Worm (Caenorhabditis elegans) whole organism, mixed stage, embryonic: ENCODE results near the gene str-140.

Experiments
- M03D4.4 ChIP-seq: sonication (generic microtip); optimal IDR thresholded peaks from 2 replicates; lab custom pipeline; 2017; ENCODE audit warnings: mild to moderate bottlenecking, missing genetic modification characterization, missing compliant biosample characterization
- blmp-1 ChIP-seq: fragments of 150-350 bp; optimal IDR thresholded peaks from 2 replicates; lab custom pipeline; 2014; ENCODE audit warnings: missing biosample characterization, missing genetic modification characterization
- ceh-39 ChIP-seq: fragments of 150-350 bp; optimal IDR thresholded peaks from 2 replicates; lab custom pipeline; 2014; ENCODE audit warnings: missing biosample characterization, missing genetic modification characterization
- ceh-43 ChIP-seq: fragments of 200-800 bp; sonication (Bioruptor generic); optimal IDR thresholded peaks from 2 replicates; lab custom pipeline; 2018; ENCODE audit warnings: mild to moderate bottlenecking, missing genetic modification characterization, moderate library complexity, missing compliant biosample characterization
- ceh-83 ChIP-seq: fragments of 200-800 bp; sonication (Bioruptor generic); optimal IDR thresholded peaks from 2 replicates; lab custom pipeline; 2018; ENCODE audit warnings: mild to moderate bottlenecking, missing genetic modification characterization, missing compliant biosample characterization
- ces-1 ChIP-seq: fragments of 150-350 bp; optimal IDR thresholded peaks from 2 replicates; lab custom pipeline; 2014; ENCODE audit warnings: missing biosample characterization, missing genetic modification reagents, missing genetic modification characterization
- cnd-1 ChIP-seq: fragments of 200-800 bp; sonication (Bioruptor generic); optimal IDR thresholded peaks from 2 replicates; lab custom pipeline; 2018; ENCODE audit warnings: mild to moderate bottlenecking, missing genetic modification characterization, missing compliant biosample characterization
- drap-1 ChIP-seq: fragments of 200-800 bp; sonication (Bioruptor generic); optimal IDR thresholded peaks from 3 replicates; lab custom pipeline; 2018; ENCODE audit warnings: mild to moderate bottlenecking, missing genetic modification characterization, missing compliant biosample characterization
- elt-3 ChIP-seq: fragments of 150-350 bp; optimal IDR thresholded peaks from 2 replicates; lab custom pipeline; 2014; ENCODE audit warnings: missing biosample characterization, missing genetic modification characterization
- flh-1 ChIP-seq: fragments of 200-800 bp; sonication (Bioruptor generic); optimal IDR thresholded peaks from 2 replicates; lab custom pipeline; 2018; ENCODE audit warnings: mild to moderate bottlenecking, missing genetic modification characterization, moderate library complexity, missing compliant biosample characterization
- ham-2 ChIP-seq: fragments of 200-800 bp; sonication (Bioruptor generic); optimal IDR thresholded peaks from 2 replicates; lab custom pipeline; 2018; ENCODE audit warnings: mild to moderate bottlenecking, missing genetic modification characterization, missing compliant biosample characterization
- hlh-1 ChIP-seq: fragments of 150-350 bp; optimal IDR thresholded peaks from 2 replicates; lab custom pipeline; 2014; ENCODE audit warnings: missing biosample characterization, missing genetic modification reagents, missing genetic modification characterization
- lin-13 ChIP-seq: fragments of 150-350 bp; optimal IDR thresholded peaks from 2 replicates; lab custom pipeline; 2014; ENCODE audit warnings: missing biosample characterization, missing genetic modification characterization
- lin-32 ChIP-seq: fragments of 200-800 bp; sonication (Bioruptor generic); optimal IDR thresholded peaks from 2 replicates; lab custom pipeline; 2018; ENCODE audit warnings: mild to moderate bottlenecking, missing genetic modification characterization, missing compliant biosample characterization
- lsy-2 ChIP-seq: fragments of 150-350 bp; optimal IDR thresholded peaks from 2 replicates; lab custom pipeline; 2014; ENCODE audit warnings: missing biosample characterization, missing genetic modification characterization
- mab-5 ChIP-seq: fragments of 150-350 bp; optimal IDR thresholded peaks from 2 replicates; lab custom pipeline; 2014; ENCODE audit warnings: missing biosample characterization, missing genetic modification characterization
- mep-1 ChIP-seq: fragments of 150-350 bp; optimal IDR thresholded peaks from 2 replicates; lab custom pipeline; 2017; ENCODE audit warnings: missing biosample characterization, missing genetic modification reagents, missing genetic modification characterization, inconsistent platforms
- mls-2 ChIP-seq: sonication (generic microtip); optimal IDR thresholded peaks from 2 replicates; lab custom pipeline; 2016; ENCODE audit warnings: mild to moderate bottlenecking, missing genetic modification characterization, moderate library complexity, missing compliant biosample characterization
- nhr-12 ChIP-seq: fragments of 150-350 bp; optimal IDR thresholded peaks from 2 replicates; lab custom pipeline; 2014; ENCODE audit warnings: missing biosample characterization, missing genetic modification characterization
- nhr-2 ChIP-seq: fragments of 150-350 bp; optimal IDR thresholded peaks from 2 replicates; lab custom pipeline; 2014; ENCODE audit warnings: missing biosample characterization, missing genetic modification characterization
- nhr-237 ChIP-seq: fragments of 150-350 bp; optimal IDR thresholded peaks from 2 replicates; lab custom pipeline; 2014; ENCODE audit warnings: missing biosample characterization, missing genetic modification characterization
- nhr-28 ChIP-seq: fragments of 150-350 bp; optimal IDR thresholded peaks from 2 replicates; lab custom pipeline; 2014; ENCODE audit warnings: missing biosample characterization, missing genetic modification characterization
- nhr-76 ChIP-seq: sonication (generic microtip); optimal IDR thresholded peaks from 2 replicates; lab custom pipeline; 2017; ENCODE audit warnings: missing biosample characterization, missing genetic modification characterization
- pha-4 ChIP-seq: fragments of 150-350 bp; optimal IDR thresholded peaks from 2 replicates; lab custom pipeline; 2018; ENCODE audit warnings: missing biosample characterization, missing genetic modification reagents, missing genetic modification characterization
- sem-2 ChIP-seq: fragments of 200-800 bp; sonication (Bioruptor generic); optimal IDR thresholded peaks from 2 replicates; lab custom pipeline; 2018; ENCODE audit warnings: mild to moderate bottlenecking, missing genetic modification characterization, missing compliant biosample characterization
- snpc-4 ChIP-seq: fragments of 150-350 bp; optimal IDR thresholded peaks from 2 replicates; lab custom pipeline; 2014; ENCODE audit warnings: missing biosample characterization, missing genetic modification characterization
- tbx-8 ChIP-seq: fragments of 200-800 bp; sonication (Bioruptor generic); optimal IDR thresholded peaks from 2 replicates; lab custom pipeline; 2018; ENCODE audit warnings: mild to moderate bottlenecking, missing genetic modification characterization, moderate library complexity, missing compliant biosample characterization
- unc-120 ChIP-seq: sonication (generic microtip); optimal IDR thresholded peaks from 2 replicates; lab custom pipeline; 2017; ENCODE audit warnings: missing genetic modification characterization, missing compliant biosample characterization; ENCODE audit not compliant: poor library complexity, severe bottlenecking
- unc-39 ChIP-seq: fragments of 150-350 bp; optimal IDR thresholded peaks from 2 replicates; lab custom pipeline; 2014; ENCODE audit warnings: missing biosample characterization, missing genetic modification characterization
- unc-62 ChIP-seq: fragments of 150-350 bp; optimal IDR thresholded peaks from 2 replicates; lab custom pipeline; 2014; ENCODE audit warnings: missing biosample characterization, missing genetic modification reagents, missing genetic modification characterization
- zip-8 ChIP-seq: fragments of 150-350 bp; optimal IDR thresholded peaks from 2 replicates; lab custom pipeline; 2014; ENCODE audit warnings: missing biosample characterization, missing genetic modification characterization
- ztf-11 ChIP-seq: fragments of 150-350 bp; optimal IDR thresholded peaks from 2 replicates; lab custom pipeline; 2014; ENCODE audit warnings: missing biosample characterization, missing genetic modification characterization

The str-140 gene

ce11 chrV:8035947-8036346 is 31.8 kb downstream of the str-140 start, which contains the start of gene ZC513.14:
TSS of gene ZC513.14 (minus strand) at chrV:8036047.
- TF ChIP-seq blmp-1 = no peak
- no peak for TF ChIP-seq lin-13 (tag; lab: Kevin White, UChicago)
- no peak for TF ChIP-seq M03D4.4 (tag; lab: Kevin White, UChicago)
- TF ChIP-seq ztf-11 (tag; lab: Kevin White, UChicago) = no peak
- TF ChIP-seq lin-32 (GFP tag; lab: Kevin White, UChicago) = no peak
- TF ChIP-seq ceh-43 = no peak
- no peak for TF ChIP-seq lsy-2 (tag; lab: Kevin White, UChicago)
- TF ChIP-seq drap-1 (GFP tag; lab: Kevin White, UChicago) = no peak
- TF ChIP-seq nhr-28 (tag; lab: Kevin White, UChicago) = no peak
- no peak for TF ChIP-seq ceh-39 (tag; lab: Kevin White, UChicago)
- TF ChIP-seq unc-120 (tag; lab: Kevin White, UChicago) = no peak
- TF ChIP-seq nhr-2 (tag; lab: Kevin White, UChicago) = no peak
- TF ChIP-seq unc-39 = no peak
- no peak for TF ChIP-seq zip-8 (tag; lab: Kevin White, UChicago)

- TF ChIP-seq nhr-237 (no peak), mab-5 (tag; lab: Kevin White, UChicago) (no peak), M03D4.4 (tag; lab: Kevin White, UChicago) (no peak), mls-2 (tag; lab: Kevin White, UChicago) (no peak), ceh-83 (GFP tag; lab: Kevin White, UChicago) (no peak), flh-1 (GFP tag; lab: Kevin White, UChicago) (no peak), ztf-11 (tag; lab: Kevin White, UChicago) (no peak), nhr-76 (tag; lab: Kevin White, UChicago) (no peak), nhr-2 (tag; lab: Kevin White, UChicago) (no peak), unc-62 (no peak), unc-120 (tag; lab: Kevin White, UChicago) (no peak), nhr-28 (tag; lab: Kevin White, UChicago) (no peak), tbx-8 (GFP tag; lab: Kevin White, UChicago) (no peak), drap-1 (GFP tag; lab: Kevin White, UChicago) (no peak), snpc-4 (no peak), ces-1 (GFP tag; lab: Kevin White, UChicago) (no peak), ham-2 (no peak), lin-32 (GFP tag; lab: Kevin White, UChicago) (no peak), mep-1 (tag; lab: Kevin White, UChicago) (no peak), lsy-2 (tag; lab: Kevin White, UChicago) (no peak)
Observed at ce11 chrV:8034811-8035210, 32.9 kb downstream of the str-140 start, which contains the start of gene algn-12. TSS of gene algn-12 (plus strand) at chrV:8035111.

- TF ChIP-seq pha-4 = no peak
- peak; percentile 54 for TF ChIP-seq mep-1 (tag; lab: Kevin White, UChicago)
- peak; percentile 47 for TF ChIP-seq lsy-2 (tag; lab: Kevin White, UChicago)
- TF ChIP-seq ces-1 (GFP tag; lab: Kevin White, UChicago) = peak; percentile 49
Observed at ce11 chrV:8031121-8031520, 36.6 kb downstream of the str-140 start, which contains the start of gene vars-1. TSS of gene vars-1 (plus strand) at chrV:8031411.

ce11 chrV:8028825-8029489 is 38.7 kb downstream of the str-140 start, which contains the start of gene oma-2:
TSS of gene oma-2 (plus strand) at chrV:8029439.
- TF ChIP-seq flh-1 (GFP tag; lab: Kevin White, UChicago) (no peak), nhr-12 (tag; lab: Kevin White, UChicago) (no peak), ceh-43 (no peak), nhr-28 (tag; lab: Kevin White, UChicago) (no peak), unc-62 (no peak), unc-39 (no peak)

ce11 chrV:8027429-8028142 is 40.1 kb downstream of the str-140 start:
- no peak for TF ChIP-seq sem-2 (GFP tag; lab: Kevin White, UChicago)
- no peak for TF ChIP-seq mep-1 (tag; lab: Kevin White, UChicago)
- TF ChIP-seq cnd-1 (tag; lab: Kevin White, UChicago) = no peak
- no peak for TF ChIP-seq pha-4
- TF ChIP-seq elt-3 (tag; lab: Kevin White, UChicago) = no peak
- no peak for TF ChIP-seq hlh-1 (tag; lab: Kevin White, UChicago)
- TF ChIP-seq nhr-237 = no peak
- TF ChIP-seq nhr-76 (tag; lab: Kevin White, UChicago) = no peak
- TF ChIP-seq ceh-39 (tag; lab: Kevin White, UChicago) = no peak
- no peak for TF ChIP-seq lsy-2 (tag; lab: Kevin White, UChicago)
